ENCODE assay signal across 2 fruit fly cellular contexts in genomic region chr3L:12799431-12800147, dm6.
TF ChIP-seq lines count a peak whose summit lies in the region.

No protein-coding gene starts in this region.

- no peak for TF ChIP-seq CTCF in whole organism, embryonic (GFP tag; optimal IDR thresholded peaks at IDR 0.05; lab: Kevin White, UChicago)

TF ChIP-seq in whole organism, embryonic, 481 proteins besides CTCF, POLR2A, EP300 and RAD21 (continues in another document):
- TF ChIP-seq CG3995 (GFP tag; optimal IDR thresholded peaks at IDR 0.05; lab: Kevin White, UChicago): no peak
- no peak for TF ChIP-seq Ets97D (GFP tag; optimal IDR thresholded peaks at IDR 0.05; lab: Kevin White, UChicago)
- no peak for TF ChIP-seq CG10654 (GFP tag; optimal IDR thresholded peaks at IDR 0.05; lab: Kevin White, UChicago)
- TF ChIP-seq sens (GFP tag; lab: Kevin White, UChicago): peak; percentile 74
- TF ChIP-seq CG17612 (GFP tag; IDR thresholded peaks at IDR 0.05; lab: Robert Waterston, UW): no peak
- no peak for TF ChIP-seq CG13775 (GFP tag; optimal IDR thresholded peaks at IDR 0.05; lab: Kevin White, UChicago)
- TF ChIP-seq CG7987 (GFP tag; optimal IDR thresholded peaks at IDR 0.05; lab: Kevin White, UChicago): no peak
- TF ChIP-seq pzg (GFP tag; optimal IDR thresholded peaks at IDR 0.05; lab: Kevin White, UChicago): no peak
- TF ChIP-seq CG8944 (GFP tag; optimal IDR thresholded peaks at IDR 0.05; lab: Kevin White, UChicago): no peak
- no peak for TF ChIP-seq slou (GFP tag; optimal IDR thresholded peaks at IDR 0.05; lab: Kevin White, UChicago)
- TF ChIP-seq eve (GFP tag; optimal IDR thresholded peaks at IDR 0.05; lab: Kevin White, UChicago): no peak
- TF ChIP-seq CG3065 (GFP tag; optimal IDR thresholded peaks at IDR 0.05; lab: Kevin White, UChicago): no peak
- no peak for TF ChIP-seq insv (GFP tag; optimal IDR thresholded peaks at IDR 0.05; lab: Kevin White, UChicago)
- TF ChIP-seq H15 (GFP tag; IDR thresholded peaks at IDR 0.05; lab: Robert Waterston, UW): no peak
- TF ChIP-seq Pdp1 (GFP tag; optimal IDR thresholded peaks at IDR 0.05; lab: Kevin White, UChicago): peak in 1 of 2 experiments; percentile 44
- TF ChIP-seq zfh2 (GFP tag; optimal IDR thresholded peaks at IDR 0.05; lab: Kevin White, UChicago): no peak
- TF ChIP-seq Hsf (GFP tag; optimal IDR thresholded peaks at IDR 0.05; lab: Kevin White, UChicago): no peak
- TF ChIP-seq Vsx1 (GFP tag; optimal IDR thresholded peaks at IDR 0.05; lab: Kevin White, UChicago): no peak
- peak in 1 of 2 experiments; percentile 12 for TF ChIP-seq Hr51 (GFP tag; optimal IDR thresholded peaks at IDR 0.05; lab: Kevin White, UChicago)
- TF ChIP-seq CkIIα-i1 (GFP tag; IDR thresholded peaks at IDR 0.05; lab: Robert Waterston, UW): no peak
- no peak for TF ChIP-seq fu2 (GFP tag; optimal IDR thresholded peaks at IDR 0.05; lab: Kevin White, UChicago)
- TF ChIP-seq chif (GFP tag; optimal IDR thresholded peaks at IDR 0.05; lab: Kevin White, UChicago): no peak
- no peak for TF ChIP-seq Med (GFP tag; lab: Kevin White, UChicago)
- no peak for TF ChIP-seq CG1024 (GFP tag; IDR thresholded peaks at IDR 0.05; lab: Robert Waterston, UW)
- TF ChIP-seq bcd (GFP tag; optimal IDR thresholded peaks at IDR 0.05; lab: Kevin White, UChicago): no peak
- TF ChIP-seq PHDP (tag; optimal IDR thresholded peaks at IDR 0.05; lab: Kevin White, UChicago): peak; percentile 20
- no peak for TF ChIP-seq ci (GFP tag; IDR thresholded peaks at IDR 0.05; lab: Robert Waterston, UW)
- no peak for TF ChIP-seq CG17802 (tag; optimal IDR thresholded peaks at IDR 0.05; lab: Kevin White, UChicago)
- peak; percentile 23 for TF ChIP-seq D19B (GFP tag; optimal IDR thresholded peaks at IDR 0.05; lab: Kevin White, UChicago)
- TF ChIP-seq Hr3 (GFP tag; optimal IDR thresholded peaks at IDR 0.05; lab: Kevin White, UChicago): no peak
- no peak for TF ChIP-seq inv (GFP tag; IDR thresholded peaks at IDR 0.05; lab: Robert Waterston, UW; ENCODE audit: partially characterized antibody)
- TF ChIP-seq Ptx1 (GFP tag; IDR thresholded peaks at IDR 0.05; lab: Robert Waterston, UW): no peak
- TF ChIP-seq CG8290 (GFP tag; optimal IDR thresholded peaks at IDR 0.05; lab: Kevin White, UChicago): no peak
- no peak for TF ChIP-seq CG8290 (tag; optimal IDR thresholded peaks at IDR 0.05; lab: Kevin White, UChicago)
- no peak for TF ChIP-seq gt (GFP tag; IDR thresholded peaks at IDR 0.05; lab: Robert Waterston, UW)
- TF ChIP-seq CG15479 (GFP tag; optimal IDR thresholded peaks at IDR 0.05; lab: Kevin White, UChicago): no peak
- peak; percentile 22 for TF ChIP-seq gem (tag; optimal IDR thresholded peaks at IDR 0.05; lab: Kevin White, UChicago)
- TF ChIP-seq CG17829 (tag; optimal IDR thresholded peaks at IDR 0.05; lab: Kevin White, UChicago): peak; percentile 93
- no peak for TF ChIP-seq CG12391 (tag; optimal IDR thresholded peaks at IDR 0.05; lab: Kevin White, UChicago)
- TF ChIP-seq ranshi (GFP tag; IDR thresholded peaks at IDR 0.05; lab: Robert Waterston, UW): no peak
- no peak for TF ChIP-seq org-1 (GFP tag; optimal IDR thresholded peaks at IDR 0.05; lab: Kevin White, UChicago)
- TF ChIP-seq CG7372 (GFP tag; IDR thresholded peaks at IDR 0.05; lab: Robert Waterston, UW): no peak
- peak; percentile 15 for TF ChIP-seq grau (tag; optimal IDR thresholded peaks at IDR 0.05; lab: Kevin White, UChicago)
- no peak for TF ChIP-seq NK7.1 (GFP tag; optimal IDR thresholded peaks at IDR 0.05; lab: Kevin White, UChicago)
- no peak for TF ChIP-seq CG2889 (GFP tag; IDR thresholded peaks at IDR 0.05; lab: Robert Waterston, UW)
- no peak for TF ChIP-seq sc (optimal IDR thresholded peaks at IDR 0.05; lab: Kevin White, UChicago)
- no peak for TF ChIP-seq sc (GFP tag; optimal IDR thresholded peaks at IDR 0.05; lab: Kevin White, UChicago)
- peak in 1 of 2 experiments; percentile 71 for TF ChIP-seq Hr78 (GFP tag; optimal IDR thresholded peaks at IDR 0.05; lab: Kevin White, UChicago)
- peak; percentile 31 for TF ChIP-seq CG15601 (tag; optimal IDR thresholded peaks at IDR 0.05; lab: Kevin White, UChicago)

TF ChIP-seq in whole organism, prepupa, 60 proteins besides CTCF, POLR2A, EP300 and RAD21:
- TF ChIP-seq CG31627 (GFP tag; optimal IDR thresholded peaks at IDR 0.05; lab: Kevin White, UChicago) (no peak), dac (GFP tag; optimal IDR thresholded peaks at IDR 0.05; lab: Kevin White, UChicago) (no peak), svp (GFP tag; lab: Kevin White, UChicago) (peak; percentile 99)
